Worm (Caenorhabditis elegans): ENCODE data around the gene F46B3.23.

DNA sequence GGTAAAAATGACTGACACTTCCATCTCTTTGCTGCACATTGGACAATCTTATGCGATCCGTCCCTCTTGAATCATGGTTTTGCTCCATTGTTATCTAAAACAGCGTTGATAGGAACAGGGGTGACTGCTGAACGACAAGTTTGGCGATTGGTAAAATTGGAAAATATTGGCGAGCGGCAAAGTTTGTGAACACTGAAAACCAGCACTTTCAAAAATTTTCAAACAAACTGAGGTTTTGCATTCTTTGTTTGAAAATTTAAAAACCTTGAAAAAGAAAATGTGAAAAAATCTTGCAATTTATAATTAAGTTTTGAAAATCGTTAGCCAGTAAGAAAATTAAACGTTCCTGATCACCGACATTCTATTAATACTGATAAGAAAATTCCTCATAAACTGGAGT is 40.1 kb downstream of the F46B3.23 start, which contains the start of gene F26F2.3:
- TF ChIP-seq nhr-77 (tag; optimal IDR thresholded peaks at IDR 0.05) (no peak), nhr-28 (tag; optimal IDR thresholded peaks at IDR 0.05) (no peak), nhr-6 (tag; optimal IDR thresholded peaks at IDR 0.05) (no peak), nhr-42 (GFP tag; IDR thresholded peaks at IDR 0.05) (no peak), unc-62 (GFP tag; optimal IDR thresholded peaks at IDR 0.05 in 1 of 2) (no peak), unc-62 (tag; optimal IDR thresholded peaks at IDR 0.05) (no peak), sdz-12 (GFP tag; optimal IDR thresholded peaks at IDR 0.05) (no peak), lir-3 (tag; optimal IDR thresholded peaks at IDR 0.05) (no peak), fkh-10 (GFP tag; optimal IDR thresholded peaks at IDR 0.05) (no peak), nhr-11 (tag; optimal IDR thresholded peaks at IDR 0.05) (no peak)
